Fruit fly (Drosophila melanogaster): ENCODE measurements around the gene ATPsynepsilonL.

- TF ChIP-seq rgr (GFP tag; optimal IDR thresholded peaks at IDR 0.05): no peak
- no peak for TF ChIP-seq Myc (optimal IDR thresholded peaks at IDR 0.05)
- no peak for TF ChIP-seq usp (GFP tag; optimal IDR thresholded peaks at IDR 0.05)
- no peak for TF ChIP-seq psq (GFP tag; optimal IDR thresholded peaks at IDR 0.05)
- TF ChIP-seq Hr78 (GFP tag; optimal IDR thresholded peaks at IDR 0.05): no peak
- peak; percentile 42 for TF ChIP-seq br (GFP tag; optimal IDR thresholded peaks at IDR 0.05)
- TF ChIP-seq Vsx2 (GFP tag; optimal IDR thresholded peaks at IDR 0.05; ENCODE audit: partially characterized antibody): no peak
- no peak for TF ChIP-seq Rel (GFP tag; optimal IDR thresholded peaks at IDR 0.05)
- no peak for TF ChIP-seq Rel (tag; optimal IDR thresholded peaks at IDR 0.05)
- TF ChIP-seq Abd-B (GFP tag; optimal IDR thresholded peaks at IDR 0.05): no peak
- no peak for TF ChIP-seq h (GFP tag; optimal IDR thresholded peaks at IDR 0.05)
- TF ChIP-seq Hr83 (GFP tag; optimal IDR thresholded peaks at IDR 0.05; ENCODE audit: poor library complexity, severe bottlenecking): no peak
Measured at dm6 chr3R:10166334-10166733, 44.8 kb downstream of the ATPsynepsilonL start.
